Fruit fly (Drosophila melanogaster) whole organism: Measurements from ENCODE around the gene CG4702.

Experiments
- CG8478 ChIP-seq: fragments of >200 bp; optimal IDR thresholded peaks from 2 replicates; lab custom pipeline; 2018; ENCODE audit warnings: inconsistent platforms
- Dll ChIP-seq: fragments of >200 bp; optimal IDR thresholded peaks from 2 replicates; lab custom pipeline; 2017
- EcR ChIP-seq, 2 experiments: fragments of >200 bp; optimal IDR thresholded peaks; 2 replicates each; lab custom pipeline; 2017; ENCODE audit warnings: missing biosample characterization in 2 of 2, missing genetic modification characterization in 2 of 2, missing genetic modification reagents in 2 of 2
- pan ChIP-seq: fragments of >200 bp; optimal IDR thresholded peaks from 2 replicates; lab custom pipeline; 2017
- psq ChIP-seq: fragments of >200 bp; optimal IDR thresholded peaks from 2 replicates; lab custom pipeline; 2017
- usp ChIP-seq: fragments of >200 bp; optimal IDR thresholded peaks from 2 replicates; lab custom pipeline; 2017; ENCODE audit warnings: missing biosample characterization, missing genetic modification characterization, mixed read lengths

Gene CG4702

dm6 chr3R:12080370-12080968 lies 47.5 kb downstream of the CG4702 start:
- no peak for TF ChIP-seq CG8478 (lab: Kevin White, UChicago)
- no peak for TF ChIP-seq pan (lab: Kevin White, UChicago)
- TF ChIP-seq psq (lab: Kevin White, UChicago) = no peak
- TF ChIP-seq Dll (lab: Kevin White, UChicago) = no peak
- TF ChIP-seq EcR (GFP tag; optimal IDR thresholded peaks at IDR 0.05; lab: Kevin White, UChicago) = no peak
- no peak for TF ChIP-seq usp (GFP tag; lab: Kevin White, UChicago)

DNA sequence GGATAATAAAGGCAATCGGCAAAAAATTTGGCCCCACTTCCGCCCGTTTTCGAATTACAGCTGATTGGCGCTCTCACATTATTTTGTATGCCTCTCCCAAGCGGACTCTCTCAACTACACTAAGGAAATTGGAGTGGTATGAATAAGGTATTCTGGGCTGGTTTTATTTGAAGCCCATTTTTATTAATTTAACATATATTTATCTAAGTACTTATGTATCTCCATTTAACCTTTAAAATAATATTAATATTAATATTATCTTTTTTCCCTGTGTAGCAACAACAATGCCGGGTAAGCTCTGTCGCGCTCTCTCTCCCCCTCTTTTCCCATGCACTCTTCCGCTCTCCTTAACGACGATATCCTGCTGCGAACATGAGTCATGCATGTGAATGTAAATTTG lies 49.0 kb downstream of the CG4702 start:
- no peak for TF ChIP-seq EcR (GFP tag; optimal IDR thresholded peaks at IDR 0.05; lab: Kevin White, UChicago)
